1 fruit fly cellular context compared by ENCODE assay signal in the genomic region with DNA sequence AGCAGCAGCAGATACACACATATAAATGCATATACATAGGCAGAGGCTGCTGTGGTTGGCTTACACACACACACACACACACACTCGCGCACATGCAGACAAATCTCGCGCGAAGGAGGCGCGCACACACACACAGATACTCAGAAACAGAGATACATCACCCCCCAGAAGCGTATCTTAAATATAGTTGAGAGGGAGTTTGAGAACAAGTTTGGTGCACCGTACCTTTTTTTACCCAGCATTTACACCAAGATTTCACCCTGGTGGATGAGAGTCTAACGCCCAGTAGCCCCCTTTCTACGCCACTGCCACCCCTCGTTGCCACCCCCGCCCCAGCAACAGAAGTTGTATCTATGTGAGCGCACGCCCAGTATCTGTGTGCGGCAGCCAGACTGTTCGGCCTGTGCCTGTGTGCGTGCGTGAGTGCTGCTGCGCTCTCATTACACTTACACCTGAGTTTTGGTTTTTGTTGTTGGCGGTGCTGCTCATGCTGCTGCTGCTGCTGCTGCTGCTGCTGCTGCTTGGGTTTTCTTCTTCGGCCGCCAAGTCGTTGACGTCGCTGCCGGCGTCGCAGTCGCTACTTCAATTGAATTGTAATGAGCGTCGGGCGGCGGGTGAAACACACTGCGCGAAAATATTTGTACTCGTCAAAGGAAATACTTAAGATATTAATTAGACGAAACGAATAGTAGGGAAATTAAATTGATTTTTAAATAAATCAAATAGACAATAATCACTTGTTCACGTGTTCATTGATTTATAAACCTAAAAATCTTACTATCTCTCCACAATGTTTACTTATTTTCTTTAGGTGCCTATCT.
TF ChIP-seq lines count a peak whose summit lies in the region.

No protein-coding gene starts in this region.

TF ChIP-seq in whole organism, embryonic, 481 proteins besides CTCF, POLR2A, EP300 and RAD21 (continued from another document and continues in another):
- TF ChIP-seq CG7556 (GFP tag; optimal IDR thresholded peaks at IDR 0.05; lab: Kevin White, UChicago) (peak; percentile 75), sob (GFP tag; IDR thresholded peaks at IDR 0.05; lab: Robert Waterston, UW) (peak; percentile 86), CG10209 (GFP tag; optimal IDR thresholded peaks at IDR 0.05; lab: Kevin White, UChicago) (peak; percentile 85), Hand (GFP tag; optimal IDR thresholded peaks at IDR 0.05; lab: Kevin White, UChicago) (peak; percentile 42), Poxn (GFP tag; IDR thresholded peaks at IDR 0.05; lab: Robert Waterston, UW) (no peak), gce (GFP tag; IDR thresholded peaks at IDR 0.05; lab: Robert Waterston, UW) (peak; percentile 88), CG7372 (GFP tag; IDR thresholded peaks at IDR 0.05; lab: Robert Waterston, UW) (peak; percentile 84), hkb (optimal IDR thresholded peaks at IDR 0.05; lab: Kevin White, UChicago) (no peak), hkb (GFP tag; IDR thresholded peaks at IDR 0.05; lab: Robert Waterston, UW) (peak; percentile 84), dimm (GFP tag; IDR thresholded peaks at IDR 0.05; lab: Robert Waterston, UW) (peak; percentile 66; the same call in 1 of the 2 replicates), CG15696 (tag; optimal IDR thresholded peaks at IDR 0.05; lab: Kevin White, UChicago) (peak; percentile 76), CG9215 (GFP tag; IDR thresholded peaks at IDR 0.05; lab: Robert Waterston, UW) (peak; percentile 84), gsb (GFP tag; IDR thresholded peaks at IDR 0.05; lab: Robert Waterston, UW) (peak; percentile 45; the same call in 1 of the 2 replicates), Nf-YC (tag; optimal IDR thresholded peaks at IDR 0.05; lab: Kevin White, UChicago) (peak; percentile 96), CG14441 (GFP tag; IDR thresholded peaks at IDR 0.05; lab: Robert Waterston, UW) (peak; percentile 92), Chrac-16 (GFP tag; optimal IDR thresholded peaks at IDR 0.05; lab: Kevin White, UChicago) (peak; percentile 89), da (GFP tag; optimal IDR thresholded peaks at IDR 0.05; lab: Kevin White, UChicago) (no peak), CG8290 (GFP tag; optimal IDR thresholded peaks at IDR 0.05; lab: Kevin White, UChicago) (peak; percentile 14), CG8290 (tag; optimal IDR thresholded peaks at IDR 0.05; lab: Kevin White, UChicago) (peak in 1 of 2 experiments; percentile 96), HLH3B (GFP tag; IDR thresholded peaks at IDR 0.05; lab: Robert Waterston, UW) (peak; percentile 91), Hr3 (GFP tag; optimal IDR thresholded peaks at IDR 0.05; lab: Kevin White, UChicago) (peak; percentile 79), lbe (GFP tag; optimal IDR thresholded peaks at IDR 0.05; lab: Kevin White, UChicago) (no peak), Dad (GFP tag; optimal IDR thresholded peaks at IDR 0.05; lab: Kevin White, UChicago) (peak; percentile 4), CG34376 (GFP tag; optimal IDR thresholded peaks at IDR 0.05; lab: Kevin White, UChicago) (no peak), aop (GFP tag; IDR thresholded peaks at IDR 0.05; lab: Robert Waterston, UW) (peak; percentile 81), grau (tag; optimal IDR thresholded peaks at IDR 0.05; lab: Kevin White, UChicago) (peak; percentile 74), CG7839 (tag; optimal IDR thresholded peaks at IDR 0.05; lab: Kevin White, UChicago) (peak; percentile 79), en (GFP tag; optimal IDR thresholded peaks at IDR 0.05; lab: Kevin White, UChicago) (peak; percentile 13), emc (GFP tag; optimal IDR thresholded peaks at IDR 0.05; lab: Kevin White, UChicago) (no peak), zen (tag; optimal IDR thresholded peaks at IDR 0.05; lab: Kevin White, UChicago) (peak; percentile 50), CG2129 (GFP tag; IDR thresholded peaks at IDR 0.05; lab: Robert Waterston, UW; ENCODE audit: partially characterized antibody) (no peak), shn (GFP tag; optimal IDR thresholded peaks at IDR 0.05; lab: Kevin White, UChicago) (peak; percentile 48), gcm2 (GFP tag; optimal IDR thresholded peaks at IDR 0.05; lab: Kevin White, UChicago) (no peak), maf-S (GFP tag; optimal IDR thresholded peaks at IDR 0.05; lab: Kevin White, UChicago) (no peak), MESR4 (GFP tag; optimal IDR thresholded peaks at IDR 0.05; lab: Kevin White, UChicago) (no peak), Fer3 (tag; optimal IDR thresholded peaks at IDR 0.05; lab: Kevin White, UChicago) (peak; percentile 70), ro (GFP tag; IDR thresholded peaks at IDR 0.05; lab: Robert Waterston, UW) (peak; percentile 84), CG6813 (GFP tag; optimal IDR thresholded peaks at IDR 0.05; lab: Kevin White, UChicago) (peak; percentile 70), tin (GFP tag; optimal IDR thresholded peaks at IDR 0.05; lab: Kevin White, UChicago) (peak; percentile 79), CG12104 (GFP tag; optimal IDR thresholded peaks at IDR 0.05; lab: Kevin White, UChicago) (peak; percentile 30), jing (GFP tag; optimal IDR thresholded peaks at IDR 0.05; lab: Kevin White, UChicago) (peak; percentile 90), Jarid2 (GFP tag; optimal IDR thresholded peaks at IDR 0.05; lab: Kevin White, UChicago) (peak; percentile 72), tll (GFP tag; optimal IDR thresholded peaks at IDR 0.05; lab: Kevin White, UChicago) (no peak), Aef1 (GFP tag; IDR thresholded peaks at IDR 0.05; lab: Robert Waterston, UW) (peak; percentile 89), rib (GFP tag; IDR thresholded peaks at IDR 0.05; lab: Robert Waterston, UW) (peak; percentile 23; the same call in 1 of the 2 replicates), CoRest (tag; optimal IDR thresholded peaks at IDR 0.05; lab: Kevin White, UChicago) (peak; percentile 85), nmo (GFP tag; optimal IDR thresholded peaks at IDR 0.05; lab: Kevin White, UChicago) (peak; percentile 80), CG12659 (GFP tag; optimal IDR thresholded peaks at IDR 0.05; lab: Kevin White, UChicago) (peak; percentile 77), bsh (GFP tag; optimal IDR thresholded peaks at IDR 0.05; lab: Kevin White, UChicago) (peak; percentile 77 to 88), Lpt (GFP tag; optimal IDR thresholded peaks at IDR 0.05; lab: Kevin White, UChicago) (no peak), CG30020 (tag; optimal IDR thresholded peaks at IDR 0.05; lab: Kevin White, UChicago) (no peak), CG15073 (GFP tag; optimal IDR thresholded peaks at IDR 0.05; lab: Kevin White, UChicago) (peak; percentile 4), Eip74EF (GFP tag; optimal IDR thresholded peaks at IDR 0.05; lab: Kevin White, UChicago) (no peak), CG3995 (GFP tag; optimal IDR thresholded peaks at IDR 0.05; lab: Kevin White, UChicago) (no peak), Stat92E (GFP tag; optimal IDR thresholded peaks at IDR 0.05; lab: Kevin White, UChicago) (no peak), zen2 (GFP tag; IDR thresholded peaks at IDR 0.05; lab: Robert Waterston, UW; ENCODE audit: partially characterized antibody) (0 out of 3 replicates have a peak, but pooled peaks have one; percentile 38), CG8388 (GFP tag; optimal IDR thresholded peaks at IDR 0.05; lab: Kevin White, UChicago) (peak; percentile 73), ftz-f1 (GFP tag; optimal IDR thresholded peaks at IDR 0.05; lab: Kevin White, UChicago) (no peak), CG33213 (GFP tag; optimal IDR thresholded peaks at IDR 0.05; lab: Kevin White, UChicago) (no peak), NfI (GFP tag; optimal IDR thresholded peaks at IDR 0.05; lab: Kevin White, UChicago) (peak; percentile 77), ham (GFP tag; IDR thresholded peaks at IDR 0.05; lab: Robert Waterston, UW) (peak; percentile 49; the same call in 1 of the 2 replicates), Lim3 (GFP tag; IDR thresholded peaks at IDR 0.05; lab: Robert Waterston, UW) (peak; percentile 51; the same call in 1 of the 2 replicates), Antp (GFP tag; optimal IDR thresholded peaks at IDR 0.05; lab: Kevin White, UChicago) (peak; percentile 80), Camta (GFP tag; optimal IDR thresholded peaks at IDR 0.05; lab: Kevin White, UChicago) (no peak), CG13775 (GFP tag; optimal IDR thresholded peaks at IDR 0.05; lab: Kevin White, UChicago) (peak; percentile 74), CG10462 (GFP tag; optimal IDR thresholded peaks at IDR 0.05; lab: Kevin White, UChicago) (peak; percentile 48), CG1832 (GFP tag; optimal IDR thresholded peaks at IDR 0.05; lab: Kevin White, UChicago) (peak; percentile 31), run (tag; optimal IDR thresholded peaks at IDR 0.05; lab: Kevin White, UChicago) (no peak), btn (GFP tag; optimal IDR thresholded peaks at IDR 0.05; lab: Kevin White, UChicago) (no peak), CG30431 (GFP tag; optimal IDR thresholded peaks at IDR 0.05; lab: Kevin White, UChicago) (peak; percentile 92), luna (GFP tag; optimal IDR thresholded peaks at IDR 0.05; lab: Kevin White, UChicago) (no peak), CG11695 (GFP tag; IDR thresholded peaks at IDR 0.05; lab: Robert Waterston, UW) (peak; percentile 85), Dp (GFP tag; optimal IDR thresholded peaks at IDR 0.05; lab: Kevin White, UChicago) (no peak), bbx (GFP tag; IDR thresholded peaks at IDR 0.05; lab: Robert Waterston, UW; ENCODE audit: partially characterized antibody) (no peak), lov (optimal IDR thresholded peaks at IDR 0.05; lab: Kevin White, UChicago) (no peak), lov (GFP tag; IDR thresholded peaks at IDR 0.05; lab: Robert Waterston, UW) (peak; percentile 94), Doc2 (GFP tag; IDR thresholded peaks at IDR 0.05; lab: Robert Waterston, UW) (peak; percentile 69; the same call in 1 of the 2 replicates), CG12219 (GFP tag; optimal IDR thresholded peaks at IDR 0.05; lab: Kevin White, UChicago) (peak; percentile 83), CG30403 (GFP tag; optimal IDR thresholded peaks at IDR 0.05; lab: Kevin White, UChicago) (peak; percentile 81), H2.0 (GFP tag; IDR thresholded peaks at IDR 0.05; lab: Robert Waterston, UW) (peak; percentile 95), seq (GFP tag; IDR thresholded peaks at IDR 0.05; lab: Robert Waterston, UW) (peak; percentile 94), tap (tag; optimal IDR thresholded peaks at IDR 0.05; lab: Kevin White, UChicago) (peak; percentile 45), CG10979 (tag; optimal IDR thresholded peaks at IDR 0.05; lab: Kevin White, UChicago) (peak; percentile 79), Dfd (GFP tag; optimal IDR thresholded peaks at IDR 0.05; lab: Kevin White, UChicago) (no peak), Med (GFP tag; lab: Kevin White, UChicago) (peak; percentile 94), ssp (GFP tag; IDR thresholded peaks at IDR 0.05; lab: Robert Waterston, UW) (peak; percentile 83), Usf (GFP tag; optimal IDR thresholded peaks at IDR 0.05; lab: Kevin White, UChicago) (peak; percentile 89), phol (tag; optimal IDR thresholded peaks at IDR 0.05; lab: Kevin White, UChicago) (peak; percentile 79), esg (GFP tag; conservative IDR thresholded peaks at IDR 0.05; lab: Robert Waterston, UW) (peak; percentile 83), CG16813 (GFP tag; IDR thresholded peaks at IDR 0.05; lab: Robert Waterston, UW; ENCODE audit: partially characterized antibody) (no peak), z (GFP tag; IDR thresholded peaks at IDR 0.05; lab: Robert Waterston, UW) (no peak), crp (GFP tag; optimal IDR thresholded peaks at IDR 0.05; lab: Kevin White, UChicago) (peak in 1 of 2 experiments; percentile 49), CG11093 (GFP tag; IDR thresholded peaks at IDR 0.05; lab: Robert Waterston, UW) (peak; percentile 84), Rfx (GFP tag; IDR thresholded peaks at IDR 0.05; lab: Robert Waterston, UW) (peak; percentile 93), dysf (GFP tag; IDR thresholded peaks at IDR 0.05; lab: Robert Waterston, UW) (peak; percentile 92), mam (GFP tag; optimal IDR thresholded peaks at IDR 0.05; lab: Kevin White, UChicago) (peak; percentile 52), slou (GFP tag; optimal IDR thresholded peaks at IDR 0.05; lab: Kevin White, UChicago) (peak; percentile 30), Bdp1 (GFP tag; optimal IDR thresholded peaks at IDR 0.05; lab: Kevin White, UChicago) (no peak), CG7357 (GFP tag; IDR thresholded peaks at IDR 0.05; lab: Robert Waterston, UW) (peak; percentile 84), Sin3A (optimal IDR thresholded peaks at IDR 0.05; lab: Kevin White, UChicago) (no peak), CG14667 (GFP tag; IDR thresholded peaks at IDR 0.05; lab: Robert Waterston, UW) (peak; percentile 92), CG18764 (GFP tag; optimal IDR thresholded peaks at IDR 0.05; lab: Kevin White, UChicago) (peak; percentile 69), CG17361 (GFP tag; IDR thresholded peaks at IDR 0.05; lab: Robert Waterston, UW) (peak; percentile 77), CG9727 (GFP tag; optimal IDR thresholded peaks at IDR 0.05; lab: Kevin White, UChicago) (peak; percentile 84), CHES-1-like (GFP tag; optimal IDR thresholded peaks at IDR 0.05; lab: Kevin White, UChicago) (peak; percentile 36), ci (GFP tag; IDR thresholded peaks at IDR 0.05; lab: Robert Waterston, UW) (peak; percentile 96), dati (GFP tag; IDR thresholded peaks at IDR 0.05; lab: Robert Waterston, UW) (peak; percentile 82), Tbp (GFP tag; optimal IDR thresholded peaks at IDR 0.05; lab: Kevin White, UChicago) (no peak), PHDP (tag; optimal IDR thresholded peaks at IDR 0.05; lab: Kevin White, UChicago) (peak; percentile 70), nerfin-2 (GFP tag; IDR thresholded peaks at IDR 0.05; lab: Robert Waterston, UW; ENCODE audit: partially characterized antibody) (no peak), CG1792 (GFP tag; optimal IDR thresholded peaks at IDR 0.05; lab: Kevin White, UChicago) (no peak), ab (GFP tag; optimal IDR thresholded peaks at IDR 0.05; lab: Kevin White, UChicago) (peak; percentile 29), HLH4C (GFP tag; IDR thresholded peaks at IDR 0.05; lab: Robert Waterston, UW; ENCODE audit: partially characterized antibody) (no peak), CG11456 (GFP tag; IDR thresholded peaks at IDR 0.05; lab: Robert Waterston, UW) (peak; percentile 93), HLHmδ (GFP tag; optimal IDR thresholded peaks at IDR 0.05; lab: Kevin White, UChicago) (no peak), CG2712 (tag; optimal IDR thresholded peaks at IDR 0.05; lab: Kevin White, UChicago) (peak; percentile 84), CG15269 (tag; optimal IDR thresholded peaks at IDR 0.05; lab: Kevin White, UChicago) (peak; percentile 75), CG7963 (GFP tag; IDR thresholded peaks at IDR 0.05; lab: Robert Waterston, UW; ENCODE audit: partially characterized antibody) (no peak), CG32772 (GFP tag; IDR thresholded peaks at IDR 0.05; lab: Robert Waterston, UW) (peak; percentile 93), hbn (GFP tag; IDR thresholded peaks at IDR 0.05; lab: Robert Waterston, UW; ENCODE audit: partially characterized antibody) (no peak), D19A (tag; optimal IDR thresholded peaks at IDR 0.05; lab: Kevin White, UChicago) (peak; percentile 56), h (optimal IDR thresholded peaks at IDR 0.05; lab: Kevin White, UChicago) (no peak)
